Worm (Caenorhabditis elegans) whole organism, young adult: Measurements from ENCODE around the gene moma-1.
A peak's percentile ranks its signal among the peaks of the same experiment; 100 is the strongest.

Experiments used
- B0261.1 ChIP-seq: sonication (generic microtip); optimal IDR thresholded peaks from 2 replicates; lab custom pipeline; 2016; ENCODE audit warnings: mild to moderate bottlenecking, missing genetic modification characterization, moderate library complexity, missing compliant biosample characterization
- D2030.7 ChIP-seq: fragments of 200-800 bp; sonication (Bioruptor generic); IDR thresholded peaks from 2 replicates; pipeline ENCODE4 v1.3.6; 2022; ENCODE audit warnings: missing genetic modification reagents, missing genetic modification characterization, missing compliant biosample characterization
- F22D6.2 ChIP-seq: sonication (generic microtip); optimal IDR thresholded peaks from 2 replicates; lab custom pipeline; 2016; ENCODE audit warnings: mild to moderate bottlenecking, missing genetic modification characterization, missing compliant biosample characterization
- F37B4.10 ChIP-seq: fragments of 200-800 bp; sonication (Bioruptor generic); IDR thresholded peaks from 2 replicates; pipeline ENCODE4 v1.3.6; 2022; ENCODE audit warnings: missing genetic modification characterization, missing compliant biosample characterization
- F49E8.2 ChIP-seq: sonication (generic microtip); optimal IDR thresholded peaks from 3 replicates; lab custom pipeline; 2017; ENCODE audit warnings: missing genetic modification characterization, mild to moderate bottlenecking, missing compliant biosample characterization, antibody characterized with exemption, moderate library complexity; ENCODE audit not compliant: insufficient read depth
- T26A5.8 ChIP-seq: sonication (generic microtip); optimal IDR thresholded peaks from 2 replicates; lab custom pipeline; 2016; ENCODE audit warnings: missing genetic modification characterization, missing compliant biosample characterization
- Y53G8AR.9 ChIP-seq: fragments of 200-800 bp; sonication (Bioruptor generic); conservative IDR thresholded peaks from 2 replicates; pipeline ENCODE4 v1.3.6; 2022; ENCODE audit warnings: missing genetic modification reagents, missing genetic modification characterization, missing compliant biosample characterization
- Y67H2A.10 ChIP-seq: fragments of 200-800 bp; sonication (Bioruptor generic); conservative IDR thresholded peaks from 2 replicates; pipeline ENCODE4 v1.3.6; 2022; ENCODE audit warnings: missing genetic modification reagents, missing genetic modification characterization, missing compliant biosample characterization
- atf-7 ChIP-seq: sonication (generic microtip); optimal IDR thresholded peaks from 2 replicates; lab custom pipeline; 2017; ENCODE audit warnings: mild to moderate bottlenecking, missing genetic modification characterization, missing compliant biosample characterization
- attf-3 ChIP-seq: fragments of 200-800 bp; sonication (Bioruptor generic); conservative IDR thresholded peaks from 2 replicates; pipeline ENCODE4 v1.3.6; 2022; ENCODE audit warnings: missing genetic modification reagents, missing genetic modification characterization, missing compliant biosample characterization
- attf-5 ChIP-seq: fragments of 200-800 bp; sonication (Bioruptor generic); optimal IDR thresholded peaks from 2 replicates; lab custom pipeline; 2018; ENCODE audit warnings: mild to moderate bottlenecking, missing genetic modification characterization, missing compliant biosample characterization
- attf-6 ChIP-seq: fragments of 200-800 bp; sonication (Bioruptor generic); IDR thresholded peaks from 2 replicates; pipeline ENCODE4 v1.3.6; 2022; ENCODE audit warnings: missing genetic modification reagents, missing genetic modification characterization, missing compliant biosample characterization
- bed-1 ChIP-seq: fragments of 200-800 bp; sonication (Bioruptor generic); IDR thresholded peaks from 2 replicates; pipeline ENCODE4 v1.3.6; 2022; ENCODE audit warnings: missing genetic modification reagents, missing genetic modification characterization, missing compliant biosample characterization
- cebp-1 ChIP-seq, 2 experiments: fragments of 200-800 bp in 1 of 2; sonication (Bioruptor generic) in 1 of 2; sonication (generic microtip) in 1 of 2; IDR thresholded peaks in 1 of 2; optimal IDR thresholded peaks in 1 of 2; 2 replicates each; pipeline versions ENCODE4 v1.3.6 to Lab custom; 2017 to 2022; ENCODE audit warnings: missing compliant biosample characterization in 2 of 2, missing genetic modification characterization in 2 of 2, mild to moderate bottlenecking in 1 of 2, missing genetic modification reagents in 1 of 2, moderate library complexity in 1 of 2
- cebp-2 ChIP-seq: fragments of 200-800 bp; sonication (Bioruptor generic); IDR thresholded peaks from 2 replicates; pipeline ENCODE4 v1.3.6; 2022; ENCODE audit warnings: missing genetic modification characterization, missing compliant biosample characterization
- ceh-100 ChIP-seq: fragments of 200-800 bp; sonication (Bioruptor generic); IDR thresholded peaks from 2 replicates; pipeline ENCODE4 v1.3.6; 2022; ENCODE audit warnings: missing genetic modification reagents, missing genetic modification characterization, missing compliant biosample characterization
- ceh-27 ChIP-seq: fragments of 200-800 bp; sonication (Bioruptor generic); optimal IDR thresholded peaks from 2 replicates; lab custom pipeline; 2018; ENCODE audit warnings: mild to moderate bottlenecking, missing genetic modification characterization, moderate library complexity, missing compliant biosample characterization
- die-1 ChIP-seq: sonication (generic microtip); optimal IDR thresholded peaks from 2 replicates; lab custom pipeline; 2016; ENCODE audit warnings: missing genotype, mild to moderate bottlenecking, missing genetic modification characterization, missing compliant biosample characterization
- dox-1 ChIP-seq: fragments of 200-800 bp; sonication (Bioruptor generic); IDR thresholded peaks from 2 replicates; pipeline ENCODE4 v1.3.6; 2022; ENCODE audit warnings: missing genetic modification reagents, missing genetic modification characterization, missing compliant biosample characterization
- egl-18 ChIP-seq: fragments of 200-800 bp; sonication (Bioruptor generic); IDR thresholded peaks from 2 replicates; pipeline ENCODE4 v1.3.6; 2022; ENCODE audit warnings: missing genetic modification reagents, missing genetic modification characterization, missing compliant biosample characterization
- egrh-3 ChIP-seq: fragments of 200-800 bp; sonication (Bioruptor generic); IDR thresholded peaks from 2 replicates; pipeline ENCODE4 v1.3.6; 2022; ENCODE audit warnings: missing genetic modification reagents, missing genetic modification characterization, missing compliant biosample characterization
- hrde-1 ChIP-seq: sonication (generic microtip); optimal IDR thresholded peaks from 2 replicates; lab custom pipeline; 2016; ENCODE audit warnings: missing genetic modification characterization, mild to moderate bottlenecking, missing compliant biosample characterization, moderate library complexity, missing genotype, missing genetic modification reagents, borderline replicate concordance
- lag-1 ChIP-seq: fragments of 200-800 bp; sonication (Bioruptor generic); IDR thresholded peaks from 2 replicates; pipeline ENCODE4 v1.3.6; 2022; ENCODE audit warnings: missing genetic modification reagents, missing genetic modification characterization, missing compliant biosample characterization
- lin-35 ChIP-seq, 3 experiments: fragments of 150-350 bp in 2 of 3; sonication (generic microtip) in 1 of 3; optimal IDR thresholded peaks; 2 replicates each; lab custom pipeline; 2014 to 2018; ENCODE audit warnings: missing biosample characterization in 3 of 3, missing genetic modification characterization in 3 of 3, missing genetic modification reagents in 3 of 3
- lsy-27 ChIP-seq: sonication (generic microtip); optimal IDR thresholded peaks from 2 replicates; lab custom pipeline; 2017; ENCODE audit warnings: missing genetic modification characterization, mild to moderate bottlenecking, missing compliant biosample characterization, antibody characterized with exemption, missing genotype, borderline replicate concordance; ENCODE audit not compliant: insufficient read depth
- madf-10 ChIP-seq: sonication (generic microtip); optimal IDR thresholded peaks from 2 replicates; lab custom pipeline; 2016; ENCODE audit warnings: mild to moderate bottlenecking, missing genetic modification characterization, missing compliant biosample characterization
- madf-8 ChIP-seq: fragments of 200-800 bp; sonication (Bioruptor generic); conservative IDR thresholded peaks from 2 replicates; pipeline ENCODE4 v1.3.6; 2022; ENCODE audit warnings: missing genetic modification reagents, missing genetic modification characterization, missing compliant biosample characterization
- mel-28 ChIP-seq: sonication (generic microtip); optimal IDR thresholded peaks from 2 replicates; lab custom pipeline; 2016; ENCODE audit warnings: borderline replicate concordance, mild to moderate bottlenecking, missing genetic modification characterization, missing compliant biosample characterization
- mes-4 ChIP-seq: sonication (generic microtip); optimal IDR thresholded peaks from 2 replicates; lab custom pipeline; 2016; ENCODE audit warnings: missing genotype, missing genetic modification characterization, missing compliant biosample characterization
- nfyb-1 ChIP-seq: fragments of 200-800 bp; sonication (Bioruptor generic); IDR thresholded peaks from 2 replicates; pipeline ENCODE4 v1.3.6; 2022; ENCODE audit warnings: missing genetic modification reagents, missing genetic modification characterization, missing compliant biosample characterization
- nhr-27 ChIP-seq: fragments of 200-800 bp; sonication (Bioruptor generic); optimal IDR thresholded peaks from 2 replicates; lab custom pipeline; 2018; ENCODE audit warnings: mild to moderate bottlenecking, missing genetic modification characterization, moderate library complexity, missing compliant biosample characterization
- nhr-80 ChIP-seq: sonication (generic microtip); optimal IDR thresholded peaks from 2 replicates; lab custom pipeline; 2016; ENCODE audit warnings: missing genetic modification characterization, missing compliant biosample characterization
- pbrm-1 ChIP-seq: fragments of 200-800 bp; sonication (Bioruptor generic); IDR thresholded peaks from 2 replicates; pipeline ENCODE4 v1.3.6; 2022; ENCODE audit warnings: missing genetic modification reagents, missing genetic modification characterization, missing compliant biosample characterization
- rpc-1 ChIP-seq, 2 experiments: fragments of 150-350 bp in 1 of 2; sonication (generic microtip) in 1 of 2; optimal IDR thresholded peaks; 2 replicates each; lab custom pipeline; 2014 to 2018; ENCODE audit warnings: missing biosample characterization in 1 of 2, missing genetic modification characterization in 1 of 2, missing genetic modification reagents in 1 of 2, missing genotype in 1 of 2
- tbp1 ChIP-seq: fragments of 200-800 bp; sonication (Bioruptor generic); optimal IDR thresholded peaks from 2 replicates; lab custom pipeline; 2018; ENCODE audit warnings: mild to moderate bottlenecking, missing genetic modification characterization, missing compliant biosample characterization
- tlf-1 ChIP-seq: fragments of 200-800 bp; sonication (Bioruptor generic); optimal IDR thresholded peaks from 2 replicates; lab custom pipeline; 2018; ENCODE audit warnings: mild to moderate bottlenecking, missing genetic modification characterization, missing compliant biosample characterization
- unc-62 ChIP-seq: fragments of 150-350 bp; optimal IDR thresholded peaks from 2 replicates; lab custom pipeline; 2014; ENCODE audit warnings: missing biosample characterization, missing genetic modification reagents, missing genetic modification characterization
- ztf-26 ChIP-seq: sonication (generic microtip); optimal IDR thresholded peaks from 2 replicates; lab custom pipeline; 2017; ENCODE audit warnings: missing genetic modification characterization, missing compliant biosample characterization
- ztf-3 ChIP-seq: fragments of 200-800 bp; sonication (Bioruptor generic); optimal IDR thresholded peaks from 2 replicates; lab custom pipeline; 2018; ENCODE audit warnings: mild to moderate bottlenecking, missing genetic modification characterization, missing compliant biosample characterization

moma-1 gene

ce11 chrIII:833711-834442, 18.3 kb downstream of the moma-1 start (continued):
- TF ChIP-seq madf-10 (tag; lab: Kevin White, UChicago) (peak; percentile 77), attf-6 (GFP tag; lab: Robert Waterston, UW) (no peak), ceh-27 (peak; percentile 91), bed-1 (GFP tag; lab: Robert Waterston, UW) (no peak), T26A5.8 (tag; lab: Kevin White, UChicago) (no peak), F37B4.10 (GFP tag; lab: Robert Waterston, UW) (no peak), madf-8 (GFP tag; lab: Robert Waterston, UW) (no peak), mes-4 (no peak), die-1 (tag; lab: Kevin White, UChicago) (peak; percentile 35), nfyb-1 (peak; percentile 84), lag-1 (GFP tag; lab: Robert Waterston, UW) (no peak), attf-3 (GFP tag; lab: Robert Waterston, UW) (peak; percentile 47; the same call in 1 of the 2 replicates), Y53G8AR.9 (GFP tag; lab: Robert Waterston, UW) (no peak; the same call in 1 of the 2 replicates), rpc-1 (optimal IDR thresholded peaks at IDR 0.05; lab: Kevin White, UChicago) (no peak), rpc-1 (tag; optimal IDR thresholded peaks at IDR 0.05; lab: Kevin White, UChicago) (no peak), pbrm-1 (GFP tag; lab: Robert Waterston, UW) (peak; percentile 86), B0261.1 (tag; lab: Kevin White, UChicago) (no peak), dox-1 (peak; percentile 89), ceh-100 (peak; percentile 45; the same call in 1 of the 2 replicates), cebp-2 (GFP tag; lab: Robert Waterston, UW) (peak; percentile 93; the same call in 1 of the 2 replicates), F22D6.2 (tag; lab: Kevin White, UChicago) (peak; percentile 81), mel-28 (tag; lab: Kevin White, UChicago) (no peak), egrh-3 (GFP tag; lab: Robert Waterston, UW) (no peak), nhr-27 (tag; lab: Kevin White, UChicago) (peak; percentile 23), attf-5 (GFP tag; lab: Kevin White, UChicago) (peak; percentile 88), lsy-27 (tag; lab: Kevin White, UChicago) (no peak), tbp1 (GFP tag; lab: Kevin White, UChicago) (peak; percentile 53), Y67H2A.10 (no peak), lin-35 (GFP tag; optimal IDR thresholded peaks at IDR 0.05; lab: Kevin White, UChicago) (no peak), hrde-1 (tag; lab: Kevin White, UChicago) (no peak), ztf-26 (peak; percentile 92), F49E8.2 (tag; lab: Kevin White, UChicago) (no peak), D2030.7 (GFP tag; lab: Robert Waterston, UW) (no peak)

- TF ChIP-seq egl-18 (GFP tag; lab: Robert Waterston, UW) (no peak), ztf-3 (no peak), madf-10 (tag; lab: Kevin White, UChicago) (peak; percentile 27), nhr-80 (tag; lab: Kevin White, UChicago) (peak; percentile 91), attf-5 (GFP tag; lab: Kevin White, UChicago) (peak; percentile 34), atf-7 (tag; lab: Kevin White, UChicago) (peak; percentile 70), cebp-1 (GFP tag; IDR thresholded peaks at IDR 0.05; lab: Robert Waterston, UW) (peak; percentile 29; the same call in 1 of the 2 replicates), cebp-1 (tag; optimal IDR thresholded peaks at IDR 0.05; lab: Kevin White, UChicago) (peak; percentile 71), unc-62 (GFP tag; lab: Kevin White, UChicago) (peak; percentile 8), tbp1 (GFP tag; lab: Kevin White, UChicago) (peak; percentile 13), tlf-1 (peak; percentile 14)
Observed at ce11 chrIII:832855-833504, 19.2 kb downstream of the moma-1 start, which contains the start of gene zip-2. zip-2 (plus strand) TSS chrIII:832982.
